Worm (Caenorhabditis elegans) whole organism, young adult: ENCODE data around the gene Y48B6A.10.
A peak's percentile ranks its signal among the peaks of the same experiment; 100 is the strongest.

Source experiments
- B0019.2 ChIP-seq: fragments of 200-800 bp; sonication (Bioruptor generic); conservative IDR thresholded peaks from 2 replicates; pipeline ENCODE4 v1.3.6; 2022; ENCODE audit warnings: missing genetic modification reagents, missing genetic modification characterization, missing compliant biosample characterization
- C06A6.2 ChIP-seq: fragments of 200-800 bp; sonication (Bioruptor generic); conservative IDR thresholded peaks from 2 replicates; pipeline ENCODE4 v1.3.6; 2022; ENCODE audit warnings: missing genetic modification characterization, missing compliant biosample characterization
- F22D6.2 ChIP-seq: sonication (generic microtip); optimal IDR thresholded peaks from 2 replicates; lab custom pipeline; 2016; ENCODE audit warnings: mild to moderate bottlenecking, missing genetic modification characterization, missing compliant biosample characterization
- Y56A3A.18 ChIP-seq: fragments of 200-800 bp; sonication (Bioruptor generic); IDR thresholded peaks from 2 replicates; pipeline ENCODE4 v1.3.6; 2022; ENCODE audit warnings: missing genetic modification reagents, missing genetic modification characterization, missing compliant biosample characterization
- akir-1 ChIP-seq: fragments of 200-800 bp; sonication (Bioruptor generic); optimal IDR thresholded peaks from 2 replicates; lab custom pipeline; 2018; ENCODE audit warnings: mild to moderate bottlenecking, missing genetic modification characterization, moderate library complexity, missing compliant biosample characterization
- atf-7 ChIP-seq: sonication (generic microtip); optimal IDR thresholded peaks from 2 replicates; lab custom pipeline; 2017; ENCODE audit warnings: mild to moderate bottlenecking, missing genetic modification characterization, missing compliant biosample characterization
- ccch-3 ChIP-seq: fragments of 200-800 bp; sonication (Bioruptor generic); optimal IDR thresholded peaks from 2 replicates; lab custom pipeline; 2018; ENCODE audit warnings: mild to moderate bottlenecking, missing genetic modification characterization, missing compliant biosample characterization
- cebp-1 ChIP-seq, 2 experiments: fragments of 200-800 bp in 1 of 2; sonication (Bioruptor generic) in 1 of 2; sonication (generic microtip) in 1 of 2; IDR thresholded peaks in 1 of 2; optimal IDR thresholded peaks in 1 of 2; 2 replicates each; pipeline versions ENCODE4 v1.3.6 to Lab custom; 2017 to 2022; ENCODE audit warnings: missing compliant biosample characterization in 2 of 2, missing genetic modification characterization in 2 of 2, mild to moderate bottlenecking in 1 of 2, missing genetic modification reagents in 1 of 2, moderate library complexity in 1 of 2
- ceh-100 ChIP-seq: fragments of 200-800 bp; sonication (Bioruptor generic); IDR thresholded peaks from 2 replicates; pipeline ENCODE4 v1.3.6; 2022; ENCODE audit warnings: missing genetic modification reagents, missing genetic modification characterization, missing compliant biosample characterization
- ceh-91 ChIP-seq: fragments of 200-800 bp; sonication (Bioruptor generic); IDR thresholded peaks from 2 replicates; pipeline ENCODE4 v1.3.6; 2022; ENCODE audit warnings: missing genetic modification reagents, missing genetic modification characterization, missing compliant biosample characterization
- chd-7 ChIP-seq: sonication (generic microtip); optimal IDR thresholded peaks from 2 replicates; lab custom pipeline; 2016; ENCODE audit warnings: mild to moderate bottlenecking, missing genetic modification characterization, moderate library complexity, missing compliant biosample characterization
- dpff-1 ChIP-seq: sonication (generic microtip); optimal IDR thresholded peaks from 2 replicates; lab custom pipeline; 2017; ENCODE audit warnings: mild to moderate bottlenecking, missing genetic modification characterization, missing compliant biosample characterization
- hlh-12 ChIP-seq: sonication (generic microtip); optimal IDR thresholded peaks from 2 replicates; lab custom pipeline; 2016; ENCODE audit warnings: missing genetic modification characterization, missing compliant biosample characterization
- hrde-1 ChIP-seq: sonication (generic microtip); optimal IDR thresholded peaks from 2 replicates; lab custom pipeline; 2016; ENCODE audit warnings: missing genetic modification characterization, mild to moderate bottlenecking, missing compliant biosample characterization, moderate library complexity, missing genotype, missing genetic modification reagents, borderline replicate concordance
- lin-54 ChIP-seq: fragments of 200-800 bp; sonication (Bioruptor generic); optimal IDR thresholded peaks from 2 replicates; lab custom pipeline; 2018; ENCODE audit warnings: mild to moderate bottlenecking, missing genetic modification characterization, missing compliant biosample characterization
- lsy-27 ChIP-seq: sonication (generic microtip); optimal IDR thresholded peaks from 2 replicates; lab custom pipeline; 2017; ENCODE audit warnings: missing genetic modification characterization, mild to moderate bottlenecking, missing compliant biosample characterization, antibody characterized with exemption, missing genotype, borderline replicate concordance; ENCODE audit not compliant: insufficient read depth
- madf-10 ChIP-seq: sonication (generic microtip); optimal IDR thresholded peaks from 2 replicates; lab custom pipeline; 2016; ENCODE audit warnings: mild to moderate bottlenecking, missing genetic modification characterization, missing compliant biosample characterization
- mxl-1 ChIP-seq: sonication (generic microtip); optimal IDR thresholded peaks from 2 replicates; lab custom pipeline; 2016; ENCODE audit warnings: missing genetic modification characterization, missing compliant biosample characterization
- nfya-2 ChIP-seq: fragments of 200-800 bp; sonication (Bioruptor generic); IDR thresholded peaks from 2 replicates; pipeline ENCODE4 v1.3.6; 2022; ENCODE audit warnings: missing genetic modification reagents, missing genetic modification characterization, missing compliant biosample characterization
- pbrm-1 ChIP-seq: fragments of 200-800 bp; sonication (Bioruptor generic); IDR thresholded peaks from 2 replicates; pipeline ENCODE4 v1.3.6; 2022; ENCODE audit warnings: missing genetic modification reagents, missing genetic modification characterization, missing compliant biosample characterization
- snpc-1.1 ChIP-seq: sonication (generic microtip); optimal IDR thresholded peaks from 2 replicates; lab custom pipeline; 2017; ENCODE audit warnings: missing genetic modification characterization, mild to moderate bottlenecking, missing compliant biosample characterization, antibody characterized with exemption, moderate library complexity, missing genotype, missing genetic modification reagents; ENCODE audit not compliant: insufficient read depth
- somi-1 ChIP-seq: fragments of 200-800 bp; sonication (Bioruptor generic); optimal IDR thresholded peaks from 2 replicates; lab custom pipeline; 2018; ENCODE audit warnings: mild to moderate bottlenecking, missing genetic modification characterization, missing compliant biosample characterization
- sptf-2 ChIP-seq: fragments of 200-800 bp; sonication (Bioruptor generic); optimal IDR thresholded peaks from 2 replicates; lab custom pipeline; 2018; ENCODE audit warnings: mild to moderate bottlenecking, missing genetic modification characterization, missing compliant biosample characterization
- tbx-9 ChIP-seq: sonication (generic microtip); optimal IDR thresholded peaks from 2 replicates; lab custom pipeline; 2016; ENCODE audit warnings: borderline replicate concordance, missing genetic modification characterization, inconsistent platforms, missing compliant biosample characterization
- tlf-1 ChIP-seq: fragments of 200-800 bp; sonication (Bioruptor generic); optimal IDR thresholded peaks from 2 replicates; lab custom pipeline; 2018; ENCODE audit warnings: mild to moderate bottlenecking, missing genetic modification characterization, missing compliant biosample characterization
- xnd-1 ChIP-seq: sonication (generic microtip); optimal IDR thresholded peaks from 2 replicates; lab custom pipeline; 2016; ENCODE audit warnings: missing genotype, missing genetic modification reagents, missing genetic modification characterization, missing compliant biosample characterization
- zfh-2 ChIP-seq: fragments of 200-800 bp; sonication (Bioruptor generic); conservative IDR thresholded peaks from 2 replicates; pipeline ENCODE4 v1.3.6; 2022; ENCODE audit warnings: missing genetic modification reagents, missing genetic modification characterization, missing compliant biosample characterization
- ztf-22 ChIP-seq: fragments of 200-800 bp; sonication (Bioruptor generic); optimal IDR thresholded peaks from 2 replicates; lab custom pipeline; 2018; ENCODE audit warnings: mild to moderate bottlenecking, missing genetic modification characterization, moderate library complexity, missing compliant biosample characterization
- ztf-25 ChIP-seq: fragments of 200-800 bp; sonication (Bioruptor generic); IDR thresholded peaks from 2 replicates; pipeline ENCODE4 v1.3.6; 2022; ENCODE audit warnings: missing genetic modification reagents, missing genetic modification characterization, missing compliant biosample characterization

The Y48B6A.10 gene

ce11 chrII:14175099-14175498 is 39.1 kb upstream of the Y48B6A.10 start, which contains the start of gene Y48B6A.5:
Gene Y48B6A.5, minus strand, starts transcription at chrII:14175199.
- TF ChIP-seq dpff-1 = no peak
- no peak for TF ChIP-seq xnd-1 (tag; lab: Kevin White, UChicago)
- TF ChIP-seq ceh-100 = no peak
- TF ChIP-seq Y56A3A.18 (GFP tag; lab: Robert Waterston, UW) = no peak
- TF ChIP-seq ztf-22 (GFP tag; lab: Kevin White, UChicago) = no peak
- TF ChIP-seq lin-54 = no peak
- no peak for TF ChIP-seq mxl-1 (tag; lab: Kevin White, UChicago)
- no peak for TF ChIP-seq chd-7 (tag; lab: Kevin White, UChicago)
- no peak for TF ChIP-seq C06A6.2 (GFP tag; lab: Robert Waterston, UW)
- no peak for TF ChIP-seq ccch-3 (GFP tag; lab: Kevin White, UChicago)
- no peak for TF ChIP-seq snpc-1.1
- no peak for TF ChIP-seq pbrm-1 (GFP tag; lab: Robert Waterston, UW)

- no peak for TF ChIP-seq ztf-25 (GFP tag; lab: Robert Waterston, UW)
- TF ChIP-seq akir-1 = no peak
- TF ChIP-seq zfh-2 (GFP tag; lab: Robert Waterston, UW) = peak; percentile 50; the same call in 1 of the 2 replicates
These were observed 37.6 kb upstream of the Y48B6A.10 start for ce11 chrII:14176642-14177041.

- TF ChIP-seq cebp-1 (GFP tag; IDR thresholded peaks at IDR 0.05; lab: Robert Waterston, UW) = no peak
- TF ChIP-seq cebp-1 (tag; optimal IDR thresholded peaks at IDR 0.05; lab: Kevin White, UChicago) = peak; percentile 91
- no peak for TF ChIP-seq nfya-2 (GFP tag; lab: Robert Waterston, UW)
- TF ChIP-seq, all 124 proteins: peak for 1
These were observed 35.8 kb upstream of the Y48B6A.10 start, which contains the start of gene efhd-1 for ce11 chrII:14178233-14178969. Gene efhd-1, plus strand, starts transcription at chrII:14178814.

ce11 chrII:14186937-14187336 is 27.3 kb upstream of the Y48B6A.10 start:
- TF ChIP-seq atf-7 (tag; lab: Kevin White, UChicago) (peak; percentile 6), ztf-25 (GFP tag; lab: Robert Waterston, UW) (no peak)

ce11 chrII:14187456-14187855 is 26.8 kb upstream of the Y48B6A.10 start:
- TF ChIP-seq lsy-27 (tag; lab: Kevin White, UChicago) = no peak
- TF ChIP-seq hrde-1 (tag; lab: Kevin White, UChicago) = no peak

- no peak for TF ChIP-seq Y56A3A.18 (GFP tag; lab: Robert Waterston, UW)
- TF ChIP-seq somi-1 (GFP tag; lab: Kevin White, UChicago) = no peak
- TF ChIP-seq hlh-12 (tag; lab: Kevin White, UChicago) = no peak
- TF ChIP-seq tlf-1 = no peak
- no peak for TF ChIP-seq atf-7 (tag; lab: Kevin White, UChicago)
- no peak for TF ChIP-seq lin-54
- no peak for TF ChIP-seq B0019.2 (GFP tag; lab: Robert Waterston, UW)
- TF ChIP-seq ceh-100 = no peak
- no peak for TF ChIP-seq tbx-9 (tag; lab: Kevin White, UChicago)
- TF ChIP-seq C06A6.2 (GFP tag; lab: Robert Waterston, UW) = no peak
- no peak for TF ChIP-seq sptf-2
- TF ChIP-seq ceh-91 (GFP tag; lab: Robert Waterston, UW) = no peak
- TF ChIP-seq F22D6.2 = no peak
- no peak for TF ChIP-seq madf-10
These were observed 18.3 kb upstream of the Y48B6A.10 start for ce11 chrII:14195931-14196330.
